Fruit fly (Drosophila melanogaster) whole organism, prepupa: Measurements from ENCODE around the gene P5CDh2.

Experiments used
- Blimp-1 ChIP-seq: fragments of 200-800 bp; sonication (Bioruptor generic); optimal IDR thresholded peaks from 3 replicates; lab custom pipeline; 2017; ENCODE audit warnings: missing biosample characterization, missing genetic modification characterization, mild to moderate bottlenecking, moderate library complexity, missing genetic modification reagents
- CG10631 ChIP-seq: fragments of 200-800 bp; sonication (Bioruptor generic); optimal IDR thresholded peaks from 2 replicates; lab custom pipeline; 2016; ENCODE audit warnings: missing biosample characterization, missing genetic modification characterization
- CG11294 ChIP-seq: fragments of 200-800 bp; sonication (Bioruptor generic); IDR thresholded peaks from 2 replicates; pipeline ENCODE4 v1.3.6; 2022; ENCODE audit warnings: missing biosample characterization, missing genetic modification characterization
- CG11902 ChIP-seq: fragments of 200-800 bp; sonication (Bioruptor generic); optimal IDR thresholded peaks from 3 replicates; lab custom pipeline; 2016; ENCODE audit warnings: missing biosample characterization, missing genetic modification characterization
- CG16779 ChIP-seq: fragments of 200-800 bp; sonication (Bioruptor generic); optimal IDR thresholded peaks from 3 replicates; lab custom pipeline; 2017; ENCODE audit warnings: missing biosample characterization, mild to moderate bottlenecking, missing genetic modification characterization
- CG31627 ChIP-seq: fragments of 200-800 bp; sonication (Bioruptor generic); optimal IDR thresholded peaks from 3 replicates; lab custom pipeline; 2016; ENCODE audit warnings: missing biosample characterization, missing genetic modification characterization
- CG32006 ChIP-seq: fragments of 200-800 bp; sonication (Bioruptor generic); optimal IDR thresholded peaks from 3 replicates; lab custom pipeline; 2017; ENCODE audit warnings: missing biosample characterization, mild to moderate bottlenecking, missing genetic modification characterization
- CG4318 ChIP-seq: fragments of 200-800 bp; sonication (Bioruptor generic); optimal IDR thresholded peaks from 3 replicates; lab custom pipeline; 2017; ENCODE audit warnings: missing biosample characterization, mild to moderate bottlenecking, missing genetic modification characterization
- CG6163 ChIP-seq: fragments of 200-800 bp; sonication (Bioruptor generic); IDR thresholded peaks from 3 replicates; pipeline ENCODE4 v1.3.6; 2022; ENCODE audit warnings: missing biosample characterization, missing genetic modification characterization
- CG6276 ChIP-seq: fragments of 200-800 bp; sonication (Bioruptor generic); optimal IDR thresholded peaks from 2 replicates; lab custom pipeline; 2017; ENCODE audit warnings: missing biosample characterization, mild to moderate bottlenecking, missing genetic modification characterization
- CG6792 ChIP-seq: fragments of 200-800 bp; sonication (Bioruptor generic); optimal IDR thresholded peaks from 3 replicates; lab custom pipeline; 2016; ENCODE audit warnings: missing biosample characterization, missing genetic modification characterization
- CG6808 ChIP-seq: fragments of 200-800 bp; sonication (Bioruptor generic); optimal IDR thresholded peaks from 3 replicates; lab custom pipeline; 2017; ENCODE audit warnings: missing biosample characterization, missing genetic modification characterization, mild to moderate bottlenecking, moderate library complexity, missing genetic modification reagents
- CG6854 ChIP-seq: fragments of 200-800 bp; sonication (Bioruptor generic); optimal IDR thresholded peaks from 2 replicates; lab custom pipeline; 2017; ENCODE audit warnings: missing biosample characterization, mild to moderate bottlenecking, missing genetic modification characterization
- CG7368 ChIP-seq: fragments of 200-800 bp; sonication (Bioruptor generic); optimal IDR thresholded peaks from 3 replicates; lab custom pipeline; 2016; ENCODE audit warnings: missing biosample characterization, missing genetic modification characterization
- CG8119 ChIP-seq: fragments of 200-800 bp; sonication (Bioruptor generic); IDR thresholded peaks from 3 replicates; pipeline ENCODE4 v1.3.6; 2022; ENCODE audit warnings: missing biosample characterization, missing genetic modification characterization
- CG8319 ChIP-seq: fragments of 200-800 bp; sonication (Bioruptor generic); optimal IDR thresholded peaks from 3 replicates; lab custom pipeline; 2016; ENCODE audit warnings: missing biosample characterization, missing genetic modification characterization
- CG8632 ChIP-seq: fragments of 200-800 bp; sonication (Bioruptor generic); optimal IDR thresholded peaks from 3 replicates; lab custom pipeline; 2016; ENCODE audit warnings: missing biosample characterization, missing genetic modification characterization
- Eip75B ChIP-seq: fragments of 200-800 bp; sonication (Bioruptor generic); optimal IDR thresholded peaks from 3 replicates; lab custom pipeline; 2016; ENCODE audit warnings: missing biosample characterization, missing genetic modification characterization
- Eip78C ChIP-seq: fragments of 200-800 bp; sonication (Bioruptor generic); peaks from one replicate; lab custom pipeline; 2016; ENCODE audit warnings: missing biosample characterization, missing genetic modification characterization
- Eip93F ChIP-seq: fragments of 200-800 bp; sonication (Bioruptor generic); optimal IDR thresholded peaks from 2 replicates; lab custom pipeline; 2016; ENCODE audit warnings: missing biosample characterization, mild to moderate bottlenecking, missing genetic modification characterization
- Ets21C ChIP-seq: fragments of 200-800 bp; sonication (Bioruptor generic); optimal IDR thresholded peaks from 3 replicates; lab custom pipeline; 2016; ENCODE audit warnings: missing biosample characterization, missing genetic modification characterization
- Ets96B ChIP-seq: fragments of 200-800 bp; optimal IDR thresholded peaks from 2 replicates; lab custom pipeline; 2019; ENCODE audit warnings: missing biosample characterization, mild to moderate bottlenecking, missing genetic modification characterization, moderate library complexity
- Gug ChIP-seq: fragments of 200-800 bp; sonication (Bioruptor generic); IDR thresholded peaks from 2 replicates; pipeline ENCODE4 v1.3.6; 2022; ENCODE audit warnings: missing biosample characterization, missing genetic modification characterization
- Hr39 ChIP-seq: fragments of 200-800 bp; sonication (Bioruptor generic); optimal IDR thresholded peaks from 2 replicates; lab custom pipeline; 2016; ENCODE audit warnings: missing biosample characterization, missing genetic modification characterization
- Hr4 ChIP-seq: fragments of 200-800 bp; sonication (Bioruptor generic); optimal IDR thresholded peaks from 3 replicates; lab custom pipeline; 2016; ENCODE audit warnings: missing biosample characterization, missing genetic modification characterization
- Lpt ChIP-seq: fragments of 200-800 bp; sonication (Bioruptor generic); optimal IDR thresholded peaks from 3 replicates; lab custom pipeline; 2016; ENCODE audit warnings: missing biosample characterization, missing genetic modification characterization
- OdsH ChIP-seq: fragments of 200-800 bp; sonication (Bioruptor generic); optimal IDR thresholded peaks from 3 replicates; lab custom pipeline; 2016; ENCODE audit warnings: missing biosample characterization, missing genetic modification characterization
- Smox ChIP-seq: fragments of 200-800 bp; sonication (Bioruptor generic); optimal IDR thresholded peaks from 3 replicates; lab custom pipeline; 2016; ENCODE audit warnings: missing biosample characterization, missing genetic modification characterization
- Sox14 ChIP-seq: fragments of 200-800 bp; sonication (Bioruptor generic); optimal IDR thresholded peaks from 3 replicates; lab custom pipeline; 2016; ENCODE audit warnings: missing biosample characterization, missing genetic modification characterization
- achi ChIP-seq: fragments of 200-800 bp; sonication (Bioruptor generic); optimal IDR thresholded peaks from 3 replicates; lab custom pipeline; 2016; ENCODE audit warnings: missing biosample characterization, missing genetic modification characterization
- acj6 ChIP-seq: fragments of 200-800 bp; sonication (Bioruptor generic); optimal IDR thresholded peaks from 3 replicates; lab custom pipeline; 2016; ENCODE audit warnings: missing biosample characterization, missing genetic modification characterization
- cyc ChIP-seq: fragments of 200-800 bp; sonication (Bioruptor generic); optimal IDR thresholded peaks from 3 replicates; lab custom pipeline; 2016; ENCODE audit warnings: missing biosample characterization, missing genetic modification characterization
- dac ChIP-seq: fragments of 200-800 bp; sonication (Bioruptor generic); optimal IDR thresholded peaks from 2 replicates; lab custom pipeline; 2017; ENCODE audit warnings: missing biosample characterization, mild to moderate bottlenecking, missing genetic modification characterization
- dsx ChIP-seq: fragments of 200-800 bp; optimal IDR thresholded peaks from 3 replicates; lab custom pipeline; 2019; ENCODE audit warnings: missing biosample characterization, mild to moderate bottlenecking, missing genetic modification characterization, moderate library complexity; ENCODE audit not compliant: poor library complexity, severe bottlenecking
- eg ChIP-seq: fragments of 200-800 bp; sonication (Bioruptor generic); IDR thresholded peaks from 3 replicates; pipeline ENCODE4 v1.3.6; 2022; ENCODE audit warnings: missing biosample characterization, missing genetic modification characterization
- esn ChIP-seq: fragments of 200-800 bp; sonication (Bioruptor generic); optimal IDR thresholded peaks from 2 replicates; lab custom pipeline; 2016; ENCODE audit warnings: missing biosample characterization, mild to moderate bottlenecking, missing genetic modification characterization, moderate library complexity
- fd85E ChIP-seq: fragments of 200-800 bp; sonication (Bioruptor generic); optimal IDR thresholded peaks from 3 replicates; lab custom pipeline; 2016; ENCODE audit warnings: missing biosample characterization, missing genetic modification characterization
- net ChIP-seq: fragments of 200-800 bp; sonication (Bioruptor generic); optimal IDR thresholded peaks from 3 replicates; lab custom pipeline; 2016; ENCODE audit warnings: missing biosample characterization, missing genetic modification characterization
- spab ChIP-seq: fragments of 200-800 bp; sonication (Bioruptor generic); optimal IDR thresholded peaks from 2 replicates; lab custom pipeline; 2017; ENCODE audit warnings: missing biosample characterization, mild to moderate bottlenecking, missing genetic modification characterization, missing genetic modification reagents
- ss ChIP-seq, 2 experiments: fragments of 200-800 bp; sonication (Bioruptor generic); optimal IDR thresholded peaks; 2 replicates in 1 of 2; 3 replicates in 1 of 2; lab custom pipeline; 2017 to 2018; ENCODE audit warnings: mild to moderate bottlenecking in 2 of 2, missing biosample characterization in 2 of 2, missing genetic modification characterization in 2 of 2, moderate library complexity in 1 of 2
- svp ChIP-seq: fragments of 200-800 bp; sonication (Bioruptor generic); peaks from one replicate; lab custom pipeline; 2016; ENCODE audit warnings: missing biosample characterization, missing genetic modification characterization
- topi ChIP-seq: fragments of 200-800 bp; sonication (Bioruptor generic); optimal IDR thresholded peaks from 3 replicates; lab custom pipeline; 2016; ENCODE audit warnings: missing biosample characterization, missing genetic modification characterization
- vri ChIP-seq: fragments of 200-800 bp; sonication (Bioruptor generic); optimal IDR thresholded peaks from 3 replicates; lab custom pipeline; 2016; ENCODE audit warnings: missing biosample characterization, mild to moderate bottlenecking, missing genetic modification characterization

The P5CDh2 gene

DNA sequence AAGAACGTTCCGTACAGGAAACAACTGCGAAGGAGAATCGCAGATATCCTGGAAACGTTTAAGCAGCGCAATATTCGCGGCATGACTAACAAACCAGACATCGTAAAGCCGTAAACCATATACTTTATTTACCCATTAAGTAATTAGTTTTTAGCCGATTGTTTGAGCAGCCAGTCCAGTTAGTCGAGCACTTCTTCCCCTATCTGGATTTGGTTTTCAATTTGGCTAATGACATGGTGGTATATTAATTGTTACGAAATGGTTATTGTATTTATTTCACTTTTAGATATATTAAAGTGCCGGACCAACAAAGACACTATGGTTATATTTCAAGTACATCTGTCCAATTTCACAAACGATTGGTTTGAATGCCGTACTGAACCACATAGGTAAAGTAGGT lies 34.1 kb upstream of the P5CDh2 start, which contains the start of gene Gr93b:
Gene Gr93b, minus strand, starts transcription at position 101 of the 400 bp plus-strand sequence.
- TF ChIP-seq topi (no peak), CG8632 (GFP tag; lab: Kevin White, UChicago) (no peak), net (GFP tag; lab: Kevin White, UChicago) (no peak), CG4318 (GFP tag; lab: Kevin White, UChicago) (no peak), CG16779 (no peak), CG11902 (GFP tag; lab: Kevin White, UChicago) (no peak), Eip78C (GFP tag; lab: Kevin White, UChicago) (no peak), CG7368 (no peak), CG32006 (GFP tag; lab: Kevin White, UChicago) (no peak)
- TF ChIP-seq, all 60 proteins: peak for 0

DNA sequence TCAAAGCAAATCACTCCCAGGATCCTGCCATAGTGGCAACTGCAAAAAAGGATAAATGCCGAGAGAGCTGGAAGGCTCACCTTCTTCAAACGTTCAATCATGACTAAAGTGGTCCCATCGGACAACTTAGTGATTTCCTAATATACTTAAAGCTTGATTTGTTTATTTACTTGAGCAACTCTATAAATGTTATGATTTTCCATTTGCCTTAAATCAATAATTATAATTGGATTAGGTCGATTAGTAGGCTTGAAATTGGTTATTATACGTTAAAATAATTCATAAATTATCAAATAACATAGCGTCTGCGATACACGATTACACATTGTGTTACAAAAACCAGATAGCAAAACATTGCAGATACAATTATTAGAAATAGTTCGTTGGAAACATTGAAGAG lies 32.6 kb upstream of the P5CDh2 start, which contains the start of gene Gr93c:
Gene Gr93c, minus strand, starts transcription at position 101 of the 400 bp plus-strand sequence.
- TF ChIP-seq CG10631 (GFP tag; lab: Kevin White, UChicago) (no peak), Smox (GFP tag; lab: Kevin White, UChicago) (no peak), CG11294 (GFP tag; lab: Robert Waterston, UW) (no peak), esn (GFP tag; lab: Kevin White, UChicago) (no peak), Blimp-1 (no peak)

DNA sequence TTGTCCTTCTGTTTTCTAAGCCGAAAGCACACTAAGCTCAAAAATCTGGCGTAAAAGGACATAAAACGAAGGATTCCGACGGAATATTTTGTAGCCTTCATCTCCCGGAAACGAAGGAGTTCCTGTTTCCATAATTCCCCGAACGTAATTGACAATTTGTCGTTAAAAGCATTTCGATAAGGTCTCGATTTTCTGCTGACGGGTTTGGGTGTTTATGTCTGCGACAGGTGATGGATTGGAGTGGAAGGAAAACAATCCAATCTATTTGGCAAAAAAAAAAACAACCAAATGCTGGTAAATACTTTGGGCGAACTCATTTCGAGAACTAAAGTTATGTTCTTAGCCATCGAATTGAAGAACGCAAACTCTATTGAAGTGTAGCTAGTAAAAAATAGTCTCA lies 31.2 kb upstream of the P5CDh2 start, which contains the start of gene Gr93d:
Gene Gr93d, minus strand, starts transcription at position 101 of the 400 bp plus-strand sequence.
- no peak for TF ChIP-seq dsx
- no peak for TF ChIP-seq Eip78C (GFP tag; lab: Kevin White, UChicago)
- TF ChIP-seq CG6854 = no peak
- TF ChIP-seq CG8632 (GFP tag; lab: Kevin White, UChicago) = no peak
- no peak for TF ChIP-seq dac
- TF ChIP-seq CG4318 (GFP tag; lab: Kevin White, UChicago) = no peak
- TF ChIP-seq Eip93F (GFP tag; lab: Kevin White, UChicago) = no peak
- TF ChIP-seq vri (GFP tag; lab: Kevin White, UChicago) = no peak
- TF ChIP-seq OdsH = no peak
- no peak for TF ChIP-seq fd85E
- TF ChIP-seq Ets21C (GFP tag; lab: Kevin White, UChicago) = no peak
- TF ChIP-seq CG8319 (GFP tag; lab: Kevin White, UChicago) = no peak
- no peak for TF ChIP-seq Eip75B
- TF ChIP-seq esn (GFP tag; lab: Kevin White, UChicago) = no peak
- TF ChIP-seq svp (GFP tag; lab: Kevin White, UChicago) = no peak
- no peak for TF ChIP-seq CG11902 (GFP tag; lab: Kevin White, UChicago)
- no peak for TF ChIP-seq spab (GFP tag; lab: Kevin White, UChicago)
- no peak for TF ChIP-seq cyc (GFP tag; lab: Kevin White, UChicago)

DNA sequence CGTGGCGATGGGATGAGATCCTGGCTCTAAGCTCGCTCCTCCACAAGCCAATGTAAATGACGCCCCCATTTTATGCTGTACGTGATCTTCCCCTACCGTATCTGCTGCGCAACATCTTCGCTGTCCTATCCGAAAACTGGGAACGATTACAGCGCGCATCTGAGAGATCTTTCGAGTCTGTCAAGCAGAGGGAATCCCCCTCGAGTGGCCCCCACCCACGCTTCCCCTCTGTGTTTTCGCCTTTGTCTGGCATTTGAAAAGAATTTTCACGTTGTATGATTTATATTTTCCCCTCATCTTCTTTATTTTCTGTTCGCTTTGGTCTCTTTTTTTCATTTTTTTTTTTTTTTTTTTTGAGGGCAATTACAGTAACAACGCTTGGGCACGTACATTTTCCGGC lies 30.3 kb upstream of the P5CDh2 start:
- TF ChIP-seq CG32006 (GFP tag; lab: Kevin White, UChicago) = no peak
- TF ChIP-seq CG8119 (GFP tag; lab: Robert Waterston, UW) = peak; percentile 19; the same call in 1 of the 3 replicates
- TF ChIP-seq Hr39 = no peak

DNA sequence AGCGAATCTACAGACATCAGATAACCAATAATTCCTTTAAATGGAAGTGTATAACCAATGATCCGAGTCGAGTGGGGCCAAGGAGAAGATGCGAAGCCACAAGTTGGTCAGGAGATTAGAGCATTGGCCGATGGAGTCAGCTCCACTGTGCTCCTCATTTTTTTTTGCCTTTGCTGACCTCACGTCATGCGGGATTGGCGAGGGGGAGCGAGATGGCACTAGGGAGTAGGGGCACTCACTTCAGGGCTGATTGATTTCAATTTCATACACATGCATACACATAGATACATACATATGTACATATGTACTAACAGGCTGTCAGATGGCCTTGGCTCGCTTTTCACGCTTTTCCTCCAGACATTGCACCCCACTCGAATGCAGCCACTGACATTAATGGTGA lies 29.5 kb upstream of the P5CDh2 start:
- TF ChIP-seq Sox14 (GFP tag; lab: Kevin White, UChicago) = no peak
- TF ChIP-seq Gug (GFP tag; lab: Robert Waterston, UW) = no peak
- no peak for TF ChIP-seq Ets96B (tag; lab: Kevin White, UChicago)
- peak; percentile 43; the same call in 1 of the 3 replicates for TF ChIP-seq CG6163 (GFP tag; lab: Robert Waterston, UW)
- TF ChIP-seq achi (GFP tag; lab: Kevin White, UChicago) = no peak
- TF ChIP-seq CG8632 (GFP tag; lab: Kevin White, UChicago) = no peak
- TF ChIP-seq CG32006 (GFP tag; lab: Kevin White, UChicago) = no peak
- 0 out of 3 replicates have a peak, but pooled peaks have one; percentile 18 for TF ChIP-seq eg (GFP tag; lab: Robert Waterston, UW)
- no peak for TF ChIP-seq ss (GFP tag; optimal IDR thresholded peaks at IDR 0.05; lab: Kevin White, UChicago)
- TF ChIP-seq Smox (GFP tag; lab: Kevin White, UChicago) = no peak
- no peak for TF ChIP-seq CG6792 (GFP tag; lab: Kevin White, UChicago)
- TF ChIP-seq CG31627 (GFP tag; lab: Kevin White, UChicago) = no peak
- no peak for TF ChIP-seq Lpt (GFP tag; lab: Kevin White, UChicago)
- no peak for TF ChIP-seq net (GFP tag; lab: Kevin White, UChicago)
- no peak for TF ChIP-seq CG6808
- no peak for TF ChIP-seq Eip75B
- peak; percentile 98 for TF ChIP-seq svp (GFP tag; lab: Kevin White, UChicago)
- no peak for TF ChIP-seq OdsH
- no peak for TF ChIP-seq CG8119 (GFP tag; lab: Robert Waterston, UW)
- TF ChIP-seq Hr4 = no peak
- no peak for TF ChIP-seq CG7368
- TF ChIP-seq CG11294 (GFP tag; lab: Robert Waterston, UW) = no peak
- TF ChIP-seq acj6 (GFP tag; lab: Kevin White, UChicago) = no peak
- no peak for TF ChIP-seq Hr39
- TF ChIP-seq CG6276 (GFP tag; lab: Kevin White, UChicago) = no peak
